Fruit fly (Drosophila melanogaster) whole organism, embryonic: Measurements from ENCODE around the gene Fkbp59.

ENCODE experiments used
- Adf1 ChIP-seq: fragments of 200-800 bp; sonication (Bioruptor generic); IDR thresholded peaks from 2 replicates; pipeline ENCODE4 v1.3.6; 2022; ENCODE audit warnings: missing biosample characterization, missing genetic modification characterization
- B-H1 ChIP-seq: fragments of 200-800 bp; sonication (Bioruptor generic); IDR thresholded peaks from 3 replicates; pipeline ENCODE4 v1.3.6; 2022; ENCODE audit warnings: missing biosample characterization, missing genetic modification characterization
- Bgb ChIP-seq: fragments of 200-800 bp; sonication (Bioruptor generic); IDR thresholded peaks from 2 replicates; pipeline ENCODE4 v1.3.6; 2022; ENCODE audit warnings: missing biosample characterization, missing genetic modification characterization; ENCODE audit not compliant: partially characterized antibody
- Blimp-1 ChIP-seq: fragments of 200-800 bp; sonication (Bioruptor generic); optimal IDR thresholded peaks from 3 replicates; lab custom pipeline; 2018; ENCODE audit warnings: missing biosample characterization, missing genetic modification characterization, mild to moderate bottlenecking, moderate library complexity, missing genetic modification reagents
- CG10147 ChIP-seq: fragments of 200-800 bp; sonication (Bioruptor generic); optimal IDR thresholded peaks from 2 replicates; lab custom pipeline; 2019; ENCODE audit warnings: missing biosample characterization, mild to moderate bottlenecking, missing genetic modification characterization, moderate library complexity
- CG1024 ChIP-seq: fragments of 200-800 bp; sonication (Bioruptor generic); IDR thresholded peaks from 2 replicates; pipeline ENCODE4 v1.3.6; 2022; ENCODE audit warnings: missing biosample characterization, missing genetic modification characterization
- CG10462 ChIP-seq: fragments of 200-800 bp; sonication (Bioruptor generic); optimal IDR thresholded peaks from 2 replicates; lab custom pipeline; 2016; ENCODE audit warnings: missing biosample characterization, missing genetic modification characterization
- CG12104 ChIP-seq: fragments of 200-800 bp; sonication (Bioruptor generic); optimal IDR thresholded peaks from 3 replicates; lab custom pipeline; 2016; ENCODE audit warnings: missing biosample characterization, missing genetic modification characterization
- CG13424 ChIP-seq: fragments of 200-800 bp; sonication (Bioruptor generic); optimal IDR thresholded peaks from 2 replicates; lab custom pipeline; 2019; ENCODE audit warnings: missing biosample characterization, mild to moderate bottlenecking, missing genetic modification characterization, moderate library complexity
- CG15011 ChIP-seq: fragments of 200-800 bp; sonication (Bioruptor generic); optimal IDR thresholded peaks from 3 replicates; lab custom pipeline; 2018; ENCODE audit warnings: missing biosample characterization, mild to moderate bottlenecking, missing genetic modification characterization
- CG15269 ChIP-seq: fragments of 200-800 bp; sonication (Bioruptor generic); optimal IDR thresholded peaks from 2 replicates; lab custom pipeline; 2018; ENCODE audit warnings: missing biosample characterization, mild to moderate bottlenecking, missing genetic modification characterization, moderate library complexity
- CG1529 ChIP-seq: fragments of 200-800 bp; sonication (Bioruptor generic); optimal IDR thresholded peaks from 3 replicates; lab custom pipeline; 2018; ENCODE audit warnings: missing biosample characterization, missing genetic modification characterization
- CG18764 ChIP-seq: fragments of 200-800 bp; sonication (Bioruptor generic); optimal IDR thresholded peaks from 3 replicates; lab custom pipeline; 2016; ENCODE audit warnings: missing biosample characterization, missing genetic modification characterization
- CG2202 ChIP-seq: fragments of 200-800 bp; sonication (Bioruptor generic); optimal IDR thresholded peaks from 2 replicates; lab custom pipeline; 2018; ENCODE audit warnings: missing biosample characterization, mild to moderate bottlenecking, missing genetic modification characterization
- CG30431 ChIP-seq: fragments of 200-800 bp; sonication (Bioruptor generic); optimal IDR thresholded peaks from 2 replicates; lab custom pipeline; 2017; ENCODE audit warnings: missing biosample characterization, missing genetic modification characterization
- CG31388 ChIP-seq: fragments of 200-800 bp; sonication (Bioruptor generic); optimal IDR thresholded peaks from 2 replicates; lab custom pipeline; 2016; ENCODE audit warnings: missing biosample characterization, missing genetic modification characterization
- CG31441 ChIP-seq: fragments of 200-800 bp; sonication (Bioruptor generic); IDR thresholded peaks from 2 replicates; pipeline ENCODE4 v1.3.6; 2022; ENCODE audit warnings: missing biosample characterization, missing genetic modification characterization
- CG32772 ChIP-seq: fragments of 200-800 bp; sonication (Bioruptor generic); IDR thresholded peaks from 2 replicates; pipeline ENCODE4 v1.3.6; 2022; ENCODE audit warnings: missing biosample characterization, missing genetic modification characterization
- CG3726 ChIP-seq: fragments of 200-800 bp; sonication (Bioruptor generic); IDR thresholded peaks from 3 replicates; pipeline ENCODE4, ENCODE4 v1.3.6; 2022; ENCODE audit warnings: missing biosample characterization, missing genetic modification characterization
- CG43689 ChIP-seq: fragments of 200-800 bp; sonication (Bioruptor generic); IDR thresholded peaks from 2 replicates; pipeline ENCODE4 v1.3.6; 2022; ENCODE audit warnings: missing biosample characterization, missing genetic modification characterization
- CG6272 ChIP-seq: fragments of 200-800 bp; sonication (Bioruptor generic); IDR thresholded peaks from 2 replicates; pipeline ENCODE4 v1.3.6; 2022; ENCODE audit warnings: missing biosample characterization, missing genetic modification characterization
- CG8089 ChIP-seq: fragments of 200-800 bp; sonication (Bioruptor generic); optimal IDR thresholded peaks from 3 replicates; lab custom pipeline; 2016; ENCODE audit warnings: missing biosample characterization, missing genetic modification characterization
- CG9876 ChIP-seq: fragments of 200-800 bp; sonication (Bioruptor generic); optimal IDR thresholded peaks from 2 replicates; lab custom pipeline; 2016; ENCODE audit warnings: missing biosample characterization, missing genetic modification characterization
- Dip3 ChIP-seq: fragments of 200-800 bp; sonication (Bioruptor generic); optimal IDR thresholded peaks from 3 replicates; lab custom pipeline; 2016; ENCODE audit warnings: missing biosample characterization, missing genetic modification characterization
- Doc2 ChIP-seq: fragments of 200-800 bp; sonication (Bioruptor generic); IDR thresholded peaks from 2 replicates; pipeline ENCODE4 v1.3.6; 2022; ENCODE audit warnings: missing biosample characterization, missing genetic modification characterization
- Dref ChIP-seq: fragments of 200-800 bp; sonication (Bioruptor generic); IDR thresholded peaks from 2 replicates; pipeline ENCODE4 v1.3.6; 2022; ENCODE audit warnings: missing biosample characterization, missing genetic modification characterization
- Drgx ChIP-seq: fragments of 200-800 bp; sonication (Bioruptor generic); IDR thresholded peaks from 2 replicates; pipeline ENCODE4 v1.3.6; 2022; ENCODE audit warnings: missing biosample characterization, missing genetic modification characterization
- Fer2 ChIP-seq: fragments of 200-800 bp; sonication (Bioruptor generic); optimal IDR thresholded peaks from 2 replicates; lab custom pipeline; 2018; ENCODE audit warnings: missing biosample characterization, mild to moderate bottlenecking, missing genetic modification characterization, moderate library complexity
- HLH4C ChIP-seq: fragments of 200-800 bp; sonication (Bioruptor generic); IDR thresholded peaks from 3 replicates; pipeline ENCODE4 v1.3.6; 2022; ENCODE audit warnings: missing biosample characterization, missing genetic modification characterization; ENCODE audit not compliant: partially characterized antibody
- HmgD ChIP-seq: fragments of 200-800 bp; sonication (Bioruptor generic); optimal IDR thresholded peaks from 3 replicates; lab custom pipeline; 2016; ENCODE audit warnings: missing biosample characterization, missing genetic modification characterization
- Hmx ChIP-seq: fragments of 200-800 bp; sonication (Bioruptor generic); optimal IDR thresholded peaks from 2 replicates; lab custom pipeline; 2016; ENCODE audit warnings: missing biosample characterization, missing genetic modification characterization
- Lim3 ChIP-seq: fragments of 200-800 bp; sonication (Bioruptor generic); IDR thresholded peaks from 2 replicates; pipeline ENCODE4 v1.3.6; 2022; ENCODE audit warnings: missing biosample characterization, missing genetic modification characterization
- NC2β ChIP-seq: fragments of 200-800 bp; sonication (Bioruptor generic); optimal IDR thresholded peaks from 2 replicates; lab custom pipeline; 2016; ENCODE audit warnings: missing biosample characterization, missing genetic modification characterization
- btn ChIP-seq: fragments of 200-800 bp; sonication (Bioruptor generic); optimal IDR thresholded peaks from 2 replicates; lab custom pipeline; 2016; ENCODE audit warnings: missing biosample characterization, missing genetic modification characterization
- cad ChIP-seq: fragments of >200 bp; optimal IDR thresholded peaks from 2 replicates; lab custom pipeline; 2017; ENCODE audit warnings: missing biosample characterization, missing genetic modification characterization
- chn ChIP-seq: fragments of 200-800 bp; sonication (Bioruptor generic); optimal IDR thresholded peaks from 2 replicates; lab custom pipeline; 2016; ENCODE audit warnings: missing biosample characterization, missing genetic modification characterization
- dati ChIP-seq: fragments of 200-800 bp; sonication (Bioruptor generic); IDR thresholded peaks from 2 replicates; pipeline ENCODE4 v1.3.6; 2022; ENCODE audit warnings: missing biosample characterization, missing genetic modification characterization
- dmrt11E ChIP-seq: fragments of 200-800 bp; sonication (Bioruptor generic); optimal IDR thresholded peaks from 3 replicates; lab custom pipeline; 2018; ENCODE audit warnings: missing biosample characterization, mild to moderate bottlenecking, missing genetic modification characterization, moderate library complexity
- dysf ChIP-seq: fragments of 200-800 bp; sonication (Bioruptor generic); IDR thresholded peaks from 3 replicates; pipeline ENCODE4 v1.3.6; 2022; ENCODE audit warnings: missing biosample characterization, missing genetic modification characterization
- eve ChIP-seq, 2 experiments: fragments of >200 bp; optimal IDR thresholded peaks; 2 replicates each; lab custom pipeline; 2017; ENCODE audit warnings: missing biosample characterization in 2 of 2, missing genetic modification characterization in 2 of 2
- h ChIP-seq: fragments of >200 bp; optimal IDR thresholded peaks from 2 replicates; lab custom pipeline; 2017
- luna ChIP-seq: fragments of 200-800 bp; sonication (Bioruptor generic); optimal IDR thresholded peaks from 2 replicates; lab custom pipeline; 2016; ENCODE audit warnings: missing biosample characterization, missing genetic modification characterization
- maf-S ChIP-seq: fragments of 200-800 bp; sonication (Bioruptor generic); optimal IDR thresholded peaks from 2 replicates; lab custom pipeline; 2016; ENCODE audit warnings: missing biosample characterization, missing genetic modification characterization
- pros ChIP-seq: fragments of 200-800 bp; sonication (Bioruptor generic); optimal IDR thresholded peaks from 3 replicates; lab custom pipeline; 2019; ENCODE audit warnings: missing biosample characterization, mild to moderate bottlenecking, missing genetic modification characterization, moderate library complexity
- pum ChIP-seq: fragments of 200-800 bp; sonication (Bioruptor generic); optimal IDR thresholded peaks from 2 replicates; lab custom pipeline; 2016; ENCODE audit warnings: missing biosample characterization, missing genetic modification characterization
- sc ChIP-seq, 3 experiments: fragments of >200 bp in 2 of 3; fragments of 200-800 bp in 1 of 3; sonication (Bioruptor generic) in 1 of 3; optimal IDR thresholded peaks; 2 replicates in 2 of 3; 3 replicates in 1 of 3; lab custom pipeline; 2017; ENCODE audit warnings: mild to moderate bottlenecking in 1 of 3, missing biosample characterization in 1 of 3, missing genetic modification characterization in 1 of 3, missing genetic modification reagents in 1 of 3
- slbo ChIP-seq: fragments of 200-800 bp; sonication (Bioruptor generic); IDR thresholded peaks from 2 replicates; pipeline ENCODE4 v1.3.6; 2022; ENCODE audit warnings: missing biosample characterization, missing genetic modification characterization
- so ChIP-seq: fragments of 200-800 bp; sonication (Bioruptor generic); IDR thresholded peaks from 3 replicates; pipeline ENCODE4 v1.3.6; 2022; ENCODE audit warnings: missing biosample characterization, missing genetic modification characterization
- wdn ChIP-seq: fragments of 200-800 bp; sonication (Bioruptor generic); IDR thresholded peaks from 2 replicates; pipeline ENCODE4 v1.3.6; 2022; ENCODE audit warnings: missing biosample characterization, missing genetic modification characterization
- z ChIP-seq: fragments of 200-800 bp; sonication (Bioruptor generic); IDR thresholded peaks from 3 replicates; pipeline ENCODE4 v1.3.6; 2022; ENCODE audit warnings: missing biosample characterization, missing genetic modification characterization

Gene Fkbp59

dm6 chr2L:9918020-9918959 is 30.5 kb downstream of the Fkbp59 start, which contains the start of the genes CG5885 and CG4598 (continued):
- TF ChIP-seq CG3726 (0 out of 3 replicates have a peak, but pooled peaks have one; percentile 45), Dip3 (GFP tag; lab: Kevin White, UChicago) (peak; percentile 21), chn (GFP tag; lab: Kevin White, UChicago) (peak; percentile 54), luna (no peak), CG6272 (GFP tag; lab: Robert Waterston, UW) (no peak; the same call in 1 of the 2 replicates), CG1024 (GFP tag; lab: Robert Waterston, UW) (peak; percentile 42), CG15011 (peak; percentile 18), btn (no peak), dysf (GFP tag; lab: Robert Waterston, UW) (peak; percentile 72; the same call in 2 of the 3 replicates), HLH4C (GFP tag; lab: Robert Waterston, UW) (peak; percentile 82), CG2202 (tag; lab: Kevin White, UChicago) (peak; percentile 47), CG8089 (GFP tag; lab: Kevin White, UChicago) (no peak), pum (no peak), dmrt11E (peak; percentile 45), HmgD (GFP tag; lab: Kevin White, UChicago) (no peak), CG10147 (peak; percentile 25), CG12104 (GFP tag; lab: Kevin White, UChicago) (peak; percentile 45), h (no peak), CG31388 (no peak), Bgb (GFP tag; lab: Robert Waterston, UW) (peak; percentile 76), so (peak; percentile 44; the same call in 1 of the 3 replicates), CG30431 (GFP tag; lab: Kevin White, UChicago) (peak; percentile 15), pros (GFP tag; lab: Kevin White, UChicago) (no peak), CG15269 (tag; lab: Kevin White, UChicago) (peak; percentile 80), CG18764 (peak; percentile 71), z (GFP tag; lab: Robert Waterston, UW) (no peak), eve (GFP tag; optimal IDR thresholded peaks at IDR 0.05; lab: Kevin White, UChicago) (no peak), CG13424 (tag; lab: Kevin White, UChicago) (peak; percentile 78), B-H1 (no peak), Fer2 (tag; lab: Kevin White, UChicago) (peak; percentile 57), Drgx (peak; percentile 78), CG43689 (GFP tag; lab: Robert Waterston, UW) (0 out of 2 replicates have a peak, but pooled peaks have one; percentile 10), Lim3 (GFP tag; lab: Robert Waterston, UW) (no peak), dati (GFP tag; lab: Robert Waterston, UW) (no peak), wdn (no peak), Hmx (GFP tag; lab: Kevin White, UChicago) (peak; percentile 7), CG9876 (GFP tag; lab: Kevin White, UChicago) (no peak), cad (GFP tag; lab: Kevin White, UChicago) (no peak), Blimp-1 (GFP tag; lab: Kevin White, UChicago) (peak; percentile 46), Dref (GFP tag; lab: Robert Waterston, UW) (peak; percentile 94), CG10462 (GFP tag; lab: Kevin White, UChicago) (peak; percentile 57), Adf1 (GFP tag; lab: Robert Waterston, UW) (peak; percentile 50), sc (optimal IDR thresholded peaks at IDR 0.05; lab: Kevin White, UChicago) (no peak), sc (GFP tag; optimal IDR thresholded peaks at IDR 0.05; lab: Kevin White, UChicago) (peak; percentile 28), NC2β (peak; percentile 44), slbo (GFP tag; lab: Robert Waterston, UW) (peak; percentile 84), maf-S (peak; percentile 40), CG32772 (peak; percentile 28; the same call in 1 of the 2 replicates), CG1529 (GFP tag; lab: Kevin White, UChicago) (peak; percentile 49), Doc2 (GFP tag; lab: Robert Waterston, UW) (no peak), CG31441 (peak; percentile 64)
